Fruit fly (Drosophila melanogaster): ENCODE data around the gene CG31674.

Gene CG31674

dm6 chr2L:20812283-20813189 lies 18.5 kb upstream of the CG31674 start (continued):
- TF ChIP-seq ara (GFP tag; IDR thresholded peaks at IDR 0.05) (no peak), wdn (GFP tag; IDR thresholded peaks at IDR 0.05) (no peak), nom (GFP tag; optimal IDR thresholded peaks at IDR 0.05) (peak; percentile 78), grn (GFP tag; optimal IDR thresholded peaks at IDR 0.05) (peak; percentile 2), sens (GFP tag) (peak; percentile 25), CG33213 (GFP tag; optimal IDR thresholded peaks at IDR 0.05) (no peak), sug (tag; optimal IDR thresholded peaks at IDR 0.05) (no peak), Blimp-1 (GFP tag; optimal IDR thresholded peaks at IDR 0.05) (no peak)

DNA sequence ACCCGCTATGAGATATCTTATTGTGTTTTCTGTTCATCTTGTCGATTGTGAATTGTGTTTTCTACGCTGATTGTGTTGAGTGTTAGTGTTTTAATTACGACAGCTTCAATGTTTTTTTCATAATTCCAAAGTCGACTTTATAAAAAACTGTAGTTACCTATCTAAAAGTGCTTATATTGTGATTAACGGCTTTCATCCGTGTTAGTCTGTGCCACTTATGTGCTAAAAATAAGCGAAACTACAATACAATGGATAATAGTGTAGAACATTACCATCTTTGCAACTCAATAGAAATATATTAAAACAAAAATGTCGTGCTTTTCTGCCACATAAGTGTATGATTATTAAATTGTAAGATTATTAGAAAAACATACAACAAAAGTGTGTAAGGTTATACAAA lies 14.9 kb upstream of the CG31674 start, which contains the start of gene CG33322:
TSS of gene CG33322 (minus strand) at position 101 of the 400 bp plus-strand sequence.
- TF ChIP-seq kni (GFP tag; optimal IDR thresholded peaks at IDR 0.05) (no peak), CHES-1-like (GFP tag; optimal IDR thresholded peaks at IDR 0.05) (no peak), CG11695 (GFP tag; IDR thresholded peaks at IDR 0.05) (no peak), CG33213 (GFP tag; optimal IDR thresholded peaks at IDR 0.05) (no peak), CG13287 (GFP tag; IDR thresholded peaks at IDR 0.05; ENCODE audit: partially characterized antibody) (no peak), odd (GFP tag; optimal IDR thresholded peaks at IDR 0.05) (no peak), CG18262 (tag; optimal IDR thresholded peaks at IDR 0.05) (no peak), eyg (GFP tag; optimal IDR thresholded peaks at IDR 0.05) (no peak), sima (GFP tag; optimal IDR thresholded peaks at IDR 0.05) (no peak), mirr (GFP tag; optimal IDR thresholded peaks at IDR 0.05) (no peak), CG18011 (GFP tag; optimal IDR thresholded peaks at IDR 0.05) (no peak), pita (GFP tag; optimal IDR thresholded peaks at IDR 0.05) (no peak), Atf-2 (GFP tag; optimal IDR thresholded peaks at IDR 0.05) (no peak), Sry-β (GFP tag; optimal IDR thresholded peaks at IDR 0.05) (no peak), ATbp (GFP tag; optimal IDR thresholded peaks at IDR 0.05) (no peak), Dad (GFP tag; optimal IDR thresholded peaks at IDR 0.05) (no peak), h (optimal IDR thresholded peaks at IDR 0.05) (no peak)

DNA sequence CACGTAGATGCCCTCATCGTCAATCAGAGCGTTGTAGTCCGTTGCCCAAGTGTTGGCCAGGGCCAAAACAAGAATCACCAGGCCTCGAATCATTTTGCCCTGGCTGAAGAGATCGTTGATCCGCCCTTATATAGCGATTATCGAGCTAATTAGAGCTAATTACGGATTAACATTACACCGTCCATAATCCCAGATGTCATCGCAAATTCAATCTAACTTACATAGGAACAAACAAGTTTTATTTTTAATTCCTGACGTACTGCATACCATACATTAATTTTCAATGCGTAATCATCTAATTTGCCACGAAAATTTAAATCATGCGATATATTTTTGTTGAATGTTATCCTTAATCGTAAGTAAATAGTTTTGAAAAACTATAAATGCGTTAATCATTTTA lies 13.9 kb upstream of the CG31674 start, which contains the start of gene CheB38b:
TSS of gene CheB38b (minus strand) at position 101 of the 400 bp plus-strand sequence.
- no peak for TF ChIP-seq Drgx (GFP tag; IDR thresholded peaks at IDR 0.05)
- no peak for TF ChIP-seq cas (GFP tag; IDR thresholded peaks at IDR 0.05)
- TF ChIP-seq CG2199 (GFP tag; IDR thresholded peaks at IDR 0.05), result no peak
- TF ChIP-seq YL-1 (GFP tag; optimal IDR thresholded peaks at IDR 0.05), result no peak
- TF ChIP-seq MTF-1 (GFP tag; optimal IDR thresholded peaks at IDR 0.05; ENCODE audit: borderline replicate concordance), result no peak
- no peak for TF ChIP-seq CG13123 (GFP tag; optimal IDR thresholded peaks at IDR 0.05)
- no peak for TF ChIP-seq GATAe (GFP tag; conservative IDR thresholded peaks at IDR 0.05)
- no peak for TF ChIP-seq CG1233 (GFP tag; optimal IDR thresholded peaks at IDR 0.05)
- TF ChIP-seq CG4730 (GFP tag; IDR thresholded peaks at IDR 0.05), result no peak
- no peak for TF ChIP-seq row (GFP tag; IDR thresholded peaks at IDR 0.05)
- no peak for TF ChIP-seq CG12391 (tag; optimal IDR thresholded peaks at IDR 0.05)
- TF ChIP-seq Dek (tag; optimal IDR thresholded peaks at IDR 0.05), result no peak
- TF ChIP-seq unpg (GFP tag; optimal IDR thresholded peaks at IDR 0.05), result no peak
- no peak for TF ChIP-seq chm (GFP tag; IDR thresholded peaks at IDR 0.05)
- TF ChIP-seq D19A (tag; optimal IDR thresholded peaks at IDR 0.05), result no peak
- TF ChIP-seq CG8359 (GFP tag; optimal IDR thresholded peaks at IDR 0.05; ENCODE audit: borderline replicate concordance), result no peak

Data from whole organism, embryonic.